Worm (Caenorhabditis elegans) whole organism, midembryonic: ENCODE data around the gene col-80.

Experiments
- cog-1 ChIP-seq: sonication (generic microtip); optimal IDR thresholded peaks from 2 replicates; lab custom pipeline; 2016; ENCODE audit warnings: missing genetic modification characterization, missing compliant biosample characterization
- flt-1 ChIP-seq: fragments of 200-800 bp; sonication (Bioruptor generic); IDR thresholded peaks from 2 replicates; pipeline ENCODE4 v1.3.6; 2022; ENCODE audit warnings: missing genetic modification characterization, missing compliant biosample characterization
- med-1 ChIP-seq: sonication (generic microtip); optimal IDR thresholded peaks from 2 replicates; lab custom pipeline; 2017; ENCODE audit warnings: missing genetic modification characterization, mild to moderate bottlenecking, missing compliant biosample characterization, antibody characterized with exemption, missing genetic modification reagents; ENCODE audit not compliant: insufficient read depth
- ref-1 ChIP-seq: fragments of 200-800 bp; sonication (Bioruptor generic); conservative IDR thresholded peaks from 2 replicates; pipeline ENCODE4 v1.3.6; 2022; ENCODE audit warnings: missing genetic modification reagents, missing genetic modification characterization, missing compliant biosample characterization
- tab-1 ChIP-seq: fragments of 200-800 bp; sonication (Bioruptor generic); IDR thresholded peaks from 2 replicates; pipeline ENCODE4 v1.3.6; 2022; ENCODE audit warnings: missing genetic modification characterization, missing compliant biosample characterization
- ztf-23 ChIP-seq: fragments of 200-800 bp; sonication (Bioruptor generic); IDR thresholded peaks from 2 replicates; pipeline ENCODE4 v1.3.6; 2022; ENCODE audit warnings: missing genetic modification reagents, missing genetic modification characterization, missing compliant biosample characterization
- ztf-29 ChIP-seq: fragments of 200-800 bp; sonication (Bioruptor generic); IDR thresholded peaks from 2 replicates; pipeline ENCODE4 v1.3.6; 2022; ENCODE audit warnings: missing genetic modification reagents, missing genetic modification characterization, missing compliant biosample characterization

DNA sequence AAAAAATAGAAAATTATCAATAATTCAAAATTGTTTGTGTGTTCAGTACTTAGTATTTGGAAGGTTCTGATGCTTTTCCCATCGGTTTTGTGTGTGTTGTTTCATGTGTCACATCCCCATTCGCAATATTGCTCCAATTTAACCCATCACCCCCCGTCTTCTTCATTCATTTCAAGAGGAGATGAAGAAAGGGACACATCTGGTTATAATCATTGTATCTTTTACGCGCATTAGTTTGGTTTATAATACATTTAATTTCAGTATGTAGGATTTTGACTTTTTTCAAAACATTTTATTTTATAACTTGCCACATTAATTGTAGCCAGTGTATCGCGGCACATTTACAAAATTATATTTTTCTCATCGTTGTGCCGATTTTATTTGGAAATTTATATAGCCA, 26.9 kb upstream of the col-80 start:
- no peak for TF ChIP-seq cog-1 (tag; lab: Kevin White, UChicago)
- TF ChIP-seq ref-1 (GFP tag; lab: Robert Waterston, UW): no peak
- TF ChIP-seq ztf-23: no peak
- no peak for TF ChIP-seq ztf-29 (GFP tag; lab: Robert Waterston, UW)
- no peak for TF ChIP-seq med-1 (GFP tag; lab: Kevin White, UChicago)
- no peak for TF ChIP-seq tab-1 (GFP tag; lab: Robert Waterston, UW)
- TF ChIP-seq flt-1 (GFP tag; lab: Robert Waterston, UW): no peak
